Fruit fly (Drosophila melanogaster) whole organism, embryonic: Measurements from ENCODE around the gene CG6923.

Source experiments
- Atf3 ChIP-seq: fragments of 200-800 bp; sonication (Bioruptor generic); optimal IDR thresholded peaks from 3 replicates; lab custom pipeline; 2016; ENCODE audit warnings: missing biosample characterization, missing genetic modification characterization
- BtbVII ChIP-seq: fragments of 200-800 bp; sonication (Bioruptor generic); optimal IDR thresholded peaks from 3 replicates; lab custom pipeline; 2017; ENCODE audit warnings: missing biosample characterization, mild to moderate bottlenecking, missing genetic modification characterization
- CG10274 ChIP-seq: fragments of 200-800 bp; sonication (Bioruptor generic); optimal IDR thresholded peaks from 3 replicates; lab custom pipeline; 2017; ENCODE audit warnings: missing biosample characterization, mild to moderate bottlenecking, missing genetic modification characterization
- CG10366 ChIP-seq: fragments of 200-800 bp; sonication (Bioruptor generic); IDR thresholded peaks from 2 replicates; pipeline ENCODE4 v1.3.6; 2022; ENCODE audit warnings: missing biosample characterization, missing genetic modification characterization
- CG10543 ChIP-seq: fragments of 200-800 bp; sonication (Bioruptor generic); optimal IDR thresholded peaks from 3 replicates; lab custom pipeline; 2017; ENCODE audit warnings: missing biosample characterization, mild to moderate bottlenecking, missing genetic modification characterization, moderate library complexity
- CG11085 ChIP-seq: fragments of 200-800 bp; sonication (Bioruptor generic); IDR thresholded peaks from 2 replicates; pipeline ENCODE4 v1.3.6; 2022; ENCODE audit warnings: missing biosample characterization, missing genetic modification characterization
- CG12769 ChIP-seq: fragments of 200-800 bp; sonication (Bioruptor generic); optimal IDR thresholded peaks from 2 replicates; lab custom pipeline; 2019; ENCODE audit warnings: missing biosample characterization, mild to moderate bottlenecking, missing genetic modification characterization, moderate library complexity
- CG14965 ChIP-seq: fragments of 200-800 bp; sonication (Bioruptor generic); optimal IDR thresholded peaks from 2 replicates; lab custom pipeline; 2016; ENCODE audit warnings: missing biosample characterization, missing genetic modification characterization, borderline replicate concordance
- CG1603 ChIP-seq: fragments of 200-800 bp; sonication (Bioruptor generic); optimal IDR thresholded peaks from 2 replicates; lab custom pipeline; 2019; ENCODE audit warnings: missing biosample characterization, mild to moderate bottlenecking, missing genetic modification characterization, moderate library complexity
- CG16813 ChIP-seq: fragments of 200-800 bp; sonication (Bioruptor generic); IDR thresholded peaks from 3 replicates; pipeline ENCODE4 v1.3.6; 2022; ENCODE audit warnings: missing biosample characterization, missing genetic modification characterization; ENCODE audit not compliant: partially characterized antibody
- CG17612 ChIP-seq: fragments of 200-800 bp; sonication (Bioruptor generic); IDR thresholded peaks from 2 replicates; pipeline ENCODE4 v1.3.6; 2022; ENCODE audit warnings: missing biosample characterization, missing genetic modification characterization
- CG2889 ChIP-seq: fragments of 200-800 bp; sonication (Bioruptor generic); IDR thresholded peaks from 3 replicates; pipeline ENCODE4 v1.3.6; 2022; ENCODE audit warnings: missing biosample characterization, missing genetic modification characterization
- CG3065 ChIP-seq: fragments of 200-800 bp; sonication (Bioruptor generic); optimal IDR thresholded peaks from 2 replicates; lab custom pipeline; 2016; ENCODE audit warnings: missing biosample characterization, missing genetic modification characterization
- CG32767 ChIP-seq: fragments of 200-800 bp; sonication (Bioruptor generic); IDR thresholded peaks from 2 replicates; pipeline ENCODE4 v1.3.6; 2022; ENCODE audit warnings: missing biosample characterization, missing genetic modification characterization
- CG4617 ChIP-seq: fragments of 200-800 bp; sonication (Bioruptor generic); optimal IDR thresholded peaks from 3 replicates; lab custom pipeline; 2016; ENCODE audit warnings: missing biosample characterization, missing genetic modification characterization, borderline replicate concordance
- CG6654 ChIP-seq: fragments of 200-800 bp; sonication (Bioruptor generic); optimal IDR thresholded peaks from 2 replicates; lab custom pipeline; 2017; ENCODE audit warnings: missing biosample characterization, mild to moderate bottlenecking, missing genetic modification characterization
- CG7745 ChIP-seq: fragments of 200-800 bp; sonication (Bioruptor generic); optimal IDR thresholded peaks from 2 replicates; lab custom pipeline; 2018; ENCODE audit warnings: missing biosample characterization, mild to moderate bottlenecking, missing genetic modification characterization, moderate library complexity
- CG8089 ChIP-seq: fragments of 200-800 bp; sonication (Bioruptor generic); optimal IDR thresholded peaks from 3 replicates; lab custom pipeline; 2016; ENCODE audit warnings: missing biosample characterization, missing genetic modification characterization
- CG8281 ChIP-seq: fragments of 200-800 bp; sonication (Bioruptor generic); optimal IDR thresholded peaks from 2 replicates; lab custom pipeline; 2018; ENCODE audit warnings: missing biosample characterization, mild to moderate bottlenecking, missing genetic modification characterization, moderate library complexity
- CG9817 ChIP-seq: fragments of 200-800 bp; sonication (Bioruptor generic); optimal IDR thresholded peaks from 2 replicates; lab custom pipeline; 2018; ENCODE audit warnings: missing biosample characterization, mild to moderate bottlenecking, missing genetic modification characterization, moderate library complexity
- CG9876 ChIP-seq: fragments of 200-800 bp; sonication (Bioruptor generic); optimal IDR thresholded peaks from 2 replicates; lab custom pipeline; 2016; ENCODE audit warnings: missing biosample characterization, missing genetic modification characterization
- CHES-1-like ChIP-seq: fragments of 200-800 bp; sonication (Bioruptor generic); optimal IDR thresholded peaks from 2 replicates; lab custom pipeline; 2016; ENCODE audit warnings: missing biosample characterization, missing genetic modification characterization
- Dp ChIP-seq: fragments of 200-800 bp; sonication (Bioruptor generic); optimal IDR thresholded peaks from 2 replicates; lab custom pipeline; 2018; ENCODE audit warnings: missing biosample characterization, mild to moderate bottlenecking, missing genetic modification characterization, moderate library complexity
- HmgD ChIP-seq: fragments of 200-800 bp; sonication (Bioruptor generic); optimal IDR thresholded peaks from 3 replicates; lab custom pipeline; 2016; ENCODE audit warnings: missing biosample characterization, missing genetic modification characterization
- Hr39 ChIP-seq: fragments of >200 bp; optimal IDR thresholded peaks from 2 replicates; lab custom pipeline; 2017
- Hsf ChIP-seq: fragments of 200-800 bp; sonication (Bioruptor generic); optimal IDR thresholded peaks from 3 replicates; lab custom pipeline; 2016; ENCODE audit warnings: missing biosample characterization, missing genetic modification characterization
- Meics ChIP-seq: fragments of 200-800 bp; sonication (Bioruptor generic); optimal IDR thresholded peaks from 2 replicates; lab custom pipeline; 2017; ENCODE audit warnings: missing biosample characterization, mild to moderate bottlenecking, missing genetic modification characterization
- Sox102F ChIP-seq: fragments of 200-800 bp; sonication (Bioruptor generic); optimal IDR thresholded peaks from 2 replicates; lab custom pipeline; 2018; ENCODE audit warnings: missing biosample characterization, mild to moderate bottlenecking, missing genetic modification characterization, moderate library complexity
- Usf ChIP-seq: fragments of 200-800 bp; sonication (Bioruptor generic); optimal IDR thresholded peaks from 2 replicates; lab custom pipeline; 2017; ENCODE audit warnings: missing genotype, missing biosample characterization, missing genetic modification characterization
- ase ChIP-seq: fragments of 200-800 bp; sonication (Bioruptor generic); IDR thresholded peaks from 3 replicates; pipeline ENCODE4 v1.3.6; 2022; ENCODE audit warnings: missing biosample characterization, missing genetic modification characterization
- br ChIP-seq: fragments of >200 bp; optimal IDR thresholded peaks from 2 replicates; lab custom pipeline; 2017
- cas ChIP-seq: fragments of 200-800 bp; sonication (Bioruptor generic); IDR thresholded peaks from 2 replicates; pipeline ENCODE4 v1.3.6; 2022; ENCODE audit warnings: missing biosample characterization, missing genetic modification characterization
- caup ChIP-seq: fragments of 200-800 bp; sonication (Bioruptor generic); optimal IDR thresholded peaks from 3 replicates; lab custom pipeline; 2017; ENCODE audit warnings: missing biosample characterization, mild to moderate bottlenecking, missing genetic modification characterization, moderate library complexity; ENCODE audit not compliant: severe bottlenecking
- chinmo ChIP-seq: fragments of 200-800 bp; sonication (Bioruptor generic); IDR thresholded peaks from 4 replicates; pipeline ENCODE4 v1.3.6; 2022; ENCODE audit warnings: missing biosample characterization, missing genetic modification characterization; ENCODE audit not compliant: partially characterized antibody
- chm ChIP-seq: fragments of 200-800 bp; sonication (Bioruptor generic); IDR thresholded peaks from 2 replicates; pipeline ENCODE4 v1.3.6; 2022; ENCODE audit warnings: missing biosample characterization, missing genetic modification characterization
- dan ChIP-seq: fragments of 200-800 bp; sonication (Bioruptor generic); IDR thresholded peaks from 2 replicates; pipeline ENCODE4 v1.3.6; 2022; ENCODE audit warnings: missing biosample characterization, missing genetic modification characterization
- disco-r ChIP-seq: fragments of 200-800 bp; sonication (Bioruptor generic); optimal IDR thresholded peaks from 2 replicates; lab custom pipeline; 2016; ENCODE audit warnings: missing biosample characterization, missing genetic modification characterization
- ems ChIP-seq: fragments of 200-800 bp; sonication (Bioruptor generic); optimal IDR thresholded peaks from 3 replicates; lab custom pipeline; 2016; ENCODE audit warnings: missing biosample characterization, missing genetic modification characterization
- esg ChIP-seq: fragments of 200-800 bp; sonication (Bioruptor generic); conservative IDR thresholded peaks from 2 replicates; pipeline ENCODE4 v1.3.6; 2022; ENCODE audit warnings: missing biosample characterization, missing genetic modification characterization
- gt ChIP-seq: fragments of 200-800 bp; sonication (Bioruptor generic); IDR thresholded peaks from 2 replicates; pipeline ENCODE4 v1.3.6; 2022; ENCODE audit warnings: missing biosample characterization, missing genetic modification characterization
- h ChIP-seq: fragments of >200 bp; optimal IDR thresholded peaks from 2 replicates; lab custom pipeline; 2017
- hth ChIP-seq: fragments of >200 bp; optimal IDR thresholded peaks from 2 replicates; lab custom pipeline; 2017; ENCODE audit warnings: inconsistent platforms
- jumu ChIP-seq: fragments of 200-800 bp; sonication (Bioruptor generic); optimal IDR thresholded peaks from 3 replicates; lab custom pipeline; 2016; ENCODE audit warnings: missing biosample characterization, missing genetic modification characterization
- knrl ChIP-seq: fragments of 200-800 bp; sonication (Bioruptor generic); IDR thresholded peaks from 3 replicates; pipeline ENCODE4 v1.3.6; 2022; ENCODE audit warnings: missing biosample characterization, missing genetic modification characterization; ENCODE audit not compliant: partially characterized antibody
- lov ChIP-seq, 2 experiments: fragments of 200-800 bp in 1 of 2; fragments of >200 bp in 1 of 2; sonication (Bioruptor generic) in 1 of 2; IDR thresholded peaks in 1 of 2; optimal IDR thresholded peaks in 1 of 2; 2 replicates in 1 of 2; 3 replicates in 1 of 2; pipeline versions ENCODE4 v1.3.6 to Lab custom; 2017 to 2022; ENCODE audit warnings: missing biosample characterization in 1 of 2, missing genetic modification characterization in 1 of 2
- nerfin-1 ChIP-seq: fragments of 200-800 bp; sonication (Bioruptor generic); optimal IDR thresholded peaks from 3 replicates; lab custom pipeline; 2019; ENCODE audit warnings: missing biosample characterization, mild to moderate bottlenecking, missing genetic modification characterization, moderate library complexity
- pnt ChIP-seq: fragments of 200-800 bp; sonication (Bioruptor generic); optimal IDR thresholded peaks from 3 replicates; lab custom pipeline; 2016; ENCODE audit warnings: missing biosample characterization, missing genetic modification characterization
- scrt ChIP-seq: fragments of 200-800 bp; sonication (Bioruptor generic); optimal IDR thresholded peaks from 2 replicates; lab custom pipeline; 2018; ENCODE audit warnings: missing biosample characterization, mild to moderate bottlenecking, missing genetic modification characterization, moderate library complexity
- sqz ChIP-seq: fragments of 200-800 bp; sonication (Bioruptor generic); optimal IDR thresholded peaks from 3 replicates; lab custom pipeline; 2018; ENCODE audit warnings: missing biosample characterization, mild to moderate bottlenecking, missing genetic modification characterization
- tup ChIP-seq: fragments of 200-800 bp; sonication (Bioruptor generic); optimal IDR thresholded peaks from 2 replicates; lab custom pipeline; 2016; ENCODE audit warnings: missing biosample characterization, mild to moderate bottlenecking, missing genetic modification characterization, moderate library complexity

The CG6923 gene

DNA sequence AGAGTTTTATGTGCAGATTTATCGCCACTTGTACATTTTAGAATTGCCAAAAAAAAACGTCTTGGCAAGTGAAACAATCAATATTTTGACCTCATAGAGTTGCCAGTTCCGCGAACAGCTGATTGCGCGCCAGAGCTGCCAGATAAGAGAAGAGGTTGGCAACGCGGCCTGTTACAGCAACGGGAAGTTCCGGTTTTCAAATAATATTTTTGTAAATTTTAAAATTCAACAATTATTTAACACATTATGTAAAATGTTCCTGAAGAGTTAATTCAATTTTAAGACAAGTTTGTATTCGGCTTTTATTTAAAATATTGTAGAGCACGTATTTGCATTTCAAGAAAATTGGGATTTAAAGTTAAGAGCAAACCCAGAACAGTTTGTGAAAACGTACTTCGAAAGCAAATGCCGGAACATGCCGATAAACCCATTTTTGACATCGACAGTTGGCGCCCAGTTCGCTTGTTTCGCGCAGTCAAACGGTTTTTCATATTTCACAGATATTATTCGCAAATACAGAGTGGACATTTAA is 36.9 kb upstream of the CG6923 start, which contains the start of the genes prd1 and HisCl1 (continued):
- peak; percentile 73 for TF ChIP-seq Dp
- TF ChIP-seq tup (GFP tag; lab: Kevin White, UChicago) = peak; percentile 6
- TF ChIP-seq CG12769 (tag; lab: Kevin White, UChicago) = no peak
- TF ChIP-seq CG4617 (GFP tag; lab: Kevin White, UChicago) = peak; percentile 58
- TF ChIP-seq CG8281 (tag; lab: Kevin White, UChicago) = peak; percentile 60
- peak; percentile 33 for TF ChIP-seq CG9876 (GFP tag; lab: Kevin White, UChicago)
- peak; percentile 53 for TF ChIP-seq CG10274 (GFP tag; lab: Kevin White, UChicago)
- peak; percentile 53 for TF ChIP-seq pnt (GFP tag; lab: Kevin White, UChicago)
- peak; percentile 79 for TF ChIP-seq Meics (GFP tag; lab: Kevin White, UChicago)
- peak; percentile 52 for TF ChIP-seq scrt
- TF ChIP-seq CG14965 (GFP tag; lab: Kevin White, UChicago) = no peak
- TF ChIP-seq esg (GFP tag; lab: Robert Waterston, UW) = peak; percentile 38; the same call in 1 of the 2 replicates
- TF ChIP-seq CG8089 (GFP tag; lab: Kevin White, UChicago) = peak; percentile 41
- TF ChIP-seq CG6654 = peak; percentile 40
- TF ChIP-seq CG10543 (GFP tag; lab: Kevin White, UChicago) = peak; percentile 73
- TF ChIP-seq lov (optimal IDR thresholded peaks at IDR 0.05; lab: Kevin White, UChicago) = no peak
- 0 out of 3 replicates have a peak, but pooled peaks have one; percentile 65 for TF ChIP-seq lov (GFP tag; IDR thresholded peaks at IDR 0.05; lab: Robert Waterston, UW)
- TF ChIP-seq CHES-1-like (GFP tag; lab: Kevin White, UChicago) = peak; percentile 62
- peak; percentile 81 for TF ChIP-seq CG9817 (tag; lab: Kevin White, UChicago)
- TF ChIP-seq br (lab: Kevin White, UChicago) = no peak
- TF ChIP-seq caup (GFP tag; lab: Kevin White, UChicago) = no peak
- no peak for TF ChIP-seq chm (GFP tag; lab: Robert Waterston, UW)
- no peak for TF ChIP-seq ase
- peak; percentile 23; the same call in 1 of the 2 replicates for TF ChIP-seq cas
- no peak for TF ChIP-seq CG10366
- TF ChIP-seq Hsf (GFP tag; lab: Kevin White, UChicago) = peak; percentile 81
- no peak for TF ChIP-seq dan (GFP tag; lab: Robert Waterston, UW)
- no peak for TF ChIP-seq hth (lab: Kevin White, UChicago)
- TF ChIP-seq CG3065 (GFP tag; lab: Kevin White, UChicago) = no peak
- TF ChIP-seq CG7745 (tag; lab: Kevin White, UChicago) = no peak
- TF ChIP-seq CG2889 (GFP tag; lab: Robert Waterston, UW) = 0 out of 3 replicates have a peak, but pooled peaks have one; percentile 38
- TF ChIP-seq CG1603 (tag; lab: Kevin White, UChicago) = no peak
- TF ChIP-seq chinmo = no peak
- peak; percentile 53 for TF ChIP-seq Atf3 (GFP tag; lab: Kevin White, UChicago)
- TF ChIP-seq sqz (GFP tag; lab: Kevin White, UChicago) = peak; percentile 81
- peak; percentile 57 for TF ChIP-seq Usf (GFP tag; lab: Kevin White, UChicago)
- TF ChIP-seq knrl = 0 out of 3 replicates have a peak, but pooled peaks have one; percentile 26
- TF ChIP-seq jumu (GFP tag; lab: Kevin White, UChicago) = peak; percentile 37
- no peak for TF ChIP-seq h (lab: Kevin White, UChicago)
- TF ChIP-seq ems (GFP tag; lab: Kevin White, UChicago) = peak; percentile 67
- no peak for TF ChIP-seq Sox102F
- no peak for TF ChIP-seq CG17612 (GFP tag; lab: Robert Waterston, UW)
- no peak for TF ChIP-seq HmgD
- peak; percentile 39; the same call in 1 of the 2 replicates for TF ChIP-seq CG32767 (GFP tag; lab: Robert Waterston, UW)
- TF ChIP-seq BtbVII (GFP tag; lab: Kevin White, UChicago) = peak; percentile 46
- TF ChIP-seq CG16813 = no peak
- no peak for TF ChIP-seq gt (GFP tag; lab: Robert Waterston, UW)
- TF ChIP-seq disco-r (GFP tag; lab: Kevin White, UChicago) = peak; percentile 35
- TF ChIP-seq Hr39 (lab: Kevin White, UChicago) = no peak
- TF ChIP-seq nerfin-1 = peak; percentile 78
- 0 out of 2 replicates have a peak, but pooled peaks have one; percentile 23 for TF ChIP-seq CG11085 (GFP tag; lab: Robert Waterston, UW)
